Fruit fly (Drosophila melanogaster) whole organism, prepupa: Measurements from ENCODE around the gene CG11593.
A peak's percentile ranks its signal among the peaks of the same experiment; 100 is the strongest.

Source experiments
- Blimp-1 ChIP-seq: fragments of 200-800 bp; sonication (Bioruptor generic); optimal IDR thresholded peaks from 3 replicates; lab custom pipeline; 2017; ENCODE audit warnings: missing biosample characterization, missing genetic modification characterization, mild to moderate bottlenecking, moderate library complexity, missing genetic modification reagents
- CG11294 ChIP-seq: fragments of 200-800 bp; sonication (Bioruptor generic); IDR thresholded peaks from 2 replicates; pipeline ENCODE4 v1.3.6; 2022; ENCODE audit warnings: missing biosample characterization, missing genetic modification characterization
- CG11762 ChIP-seq: fragments of 200-800 bp; sonication (Bioruptor generic); optimal IDR thresholded peaks from 3 replicates; lab custom pipeline; 2016; ENCODE audit warnings: missing biosample characterization, missing genetic modification characterization; ENCODE audit not compliant: insufficient read depth
- CG11902 ChIP-seq: fragments of 200-800 bp; sonication (Bioruptor generic); optimal IDR thresholded peaks from 3 replicates; lab custom pipeline; 2016; ENCODE audit warnings: missing biosample characterization, missing genetic modification characterization
- CG15336 ChIP-seq: fragments of 200-800 bp; sonication (Bioruptor generic); IDR thresholded peaks from 2 replicates; pipeline ENCODE4 v1.3.6; 2022; ENCODE audit warnings: missing biosample characterization, missing genetic modification characterization
- CG1621 ChIP-seq: fragments of 200-800 bp; sonication (Bioruptor generic); optimal IDR thresholded peaks from 3 replicates; lab custom pipeline; 2018; ENCODE audit warnings: missing biosample characterization, mild to moderate bottlenecking, missing genetic modification characterization
- CG16779 ChIP-seq: fragments of 200-800 bp; sonication (Bioruptor generic); optimal IDR thresholded peaks from 3 replicates; lab custom pipeline; 2017; ENCODE audit warnings: missing biosample characterization, mild to moderate bottlenecking, missing genetic modification characterization
- CG32006 ChIP-seq: fragments of 200-800 bp; sonication (Bioruptor generic); optimal IDR thresholded peaks from 3 replicates; lab custom pipeline; 2017; ENCODE audit warnings: missing biosample characterization, mild to moderate bottlenecking, missing genetic modification characterization
- CG34406 ChIP-seq: fragments of 200-800 bp; sonication (Bioruptor generic); optimal IDR thresholded peaks from 3 replicates; lab custom pipeline; 2016; ENCODE audit warnings: missing biosample characterization, missing genetic modification characterization
- CG3919 ChIP-seq: fragments of 200-800 bp; sonication (Bioruptor generic); optimal IDR thresholded peaks from 3 replicates; lab custom pipeline; 2016; ENCODE audit warnings: missing biosample characterization, missing genetic modification characterization
- CG6792 ChIP-seq: fragments of 200-800 bp; sonication (Bioruptor generic); optimal IDR thresholded peaks from 3 replicates; lab custom pipeline; 2016; ENCODE audit warnings: missing biosample characterization, missing genetic modification characterization
- CG8319 ChIP-seq: fragments of 200-800 bp; sonication (Bioruptor generic); optimal IDR thresholded peaks from 3 replicates; lab custom pipeline; 2016; ENCODE audit warnings: missing biosample characterization, missing genetic modification characterization
- CG8632 ChIP-seq: fragments of 200-800 bp; sonication (Bioruptor generic); optimal IDR thresholded peaks from 3 replicates; lab custom pipeline; 2016; ENCODE audit warnings: missing biosample characterization, missing genetic modification characterization
- CG9139 ChIP-seq: fragments of 200-800 bp; sonication (Bioruptor generic); optimal IDR thresholded peaks from 3 replicates; lab custom pipeline; 2017; ENCODE audit warnings: missing biosample characterization, mild to moderate bottlenecking, missing genetic modification characterization
- Eip75B ChIP-seq: fragments of 200-800 bp; sonication (Bioruptor generic); optimal IDR thresholded peaks from 3 replicates; lab custom pipeline; 2016; ENCODE audit warnings: missing biosample characterization, missing genetic modification characterization
- Eip78C ChIP-seq: fragments of 200-800 bp; sonication (Bioruptor generic); peaks from one replicate; lab custom pipeline; 2016; ENCODE audit warnings: missing biosample characterization, missing genetic modification characterization
- Eip93F ChIP-seq: fragments of 200-800 bp; sonication (Bioruptor generic); optimal IDR thresholded peaks from 2 replicates; lab custom pipeline; 2016; ENCODE audit warnings: missing biosample characterization, mild to moderate bottlenecking, missing genetic modification characterization
- Ets21C ChIP-seq: fragments of 200-800 bp; sonication (Bioruptor generic); optimal IDR thresholded peaks from 3 replicates; lab custom pipeline; 2016; ENCODE audit warnings: missing biosample characterization, missing genetic modification characterization
- Gug ChIP-seq: fragments of 200-800 bp; sonication (Bioruptor generic); IDR thresholded peaks from 2 replicates; pipeline ENCODE4 v1.3.6; 2022; ENCODE audit warnings: missing biosample characterization, missing genetic modification characterization
- Hr4 ChIP-seq: fragments of 200-800 bp; sonication (Bioruptor generic); optimal IDR thresholded peaks from 3 replicates; lab custom pipeline; 2016; ENCODE audit warnings: missing biosample characterization, missing genetic modification characterization
- Lpt ChIP-seq: fragments of 200-800 bp; sonication (Bioruptor generic); optimal IDR thresholded peaks from 3 replicates; lab custom pipeline; 2016; ENCODE audit warnings: missing biosample characterization, missing genetic modification characterization
- OdsH ChIP-seq: fragments of 200-800 bp; sonication (Bioruptor generic); optimal IDR thresholded peaks from 3 replicates; lab custom pipeline; 2016; ENCODE audit warnings: missing biosample characterization, missing genetic modification characterization
- Smox ChIP-seq: fragments of 200-800 bp; sonication (Bioruptor generic); optimal IDR thresholded peaks from 3 replicates; lab custom pipeline; 2016; ENCODE audit warnings: missing biosample characterization, missing genetic modification characterization
- Sox102F ChIP-seq: fragments of 200-800 bp; sonication (Bioruptor generic); optimal IDR thresholded peaks from 2 replicates; lab custom pipeline; 2016; ENCODE audit warnings: missing biosample characterization, mild to moderate bottlenecking, missing genetic modification characterization
- Sox14 ChIP-seq: fragments of 200-800 bp; sonication (Bioruptor generic); optimal IDR thresholded peaks from 3 replicates; lab custom pipeline; 2016; ENCODE audit warnings: missing biosample characterization, missing genetic modification characterization
- Sox15 ChIP-seq: fragments of 200-800 bp; sonication (Bioruptor generic); optimal IDR thresholded peaks from 3 replicates; lab custom pipeline; 2016; ENCODE audit warnings: missing biosample characterization, missing genetic modification characterization
- acj6 ChIP-seq: fragments of 200-800 bp; sonication (Bioruptor generic); optimal IDR thresholded peaks from 3 replicates; lab custom pipeline; 2016; ENCODE audit warnings: missing biosample characterization, missing genetic modification characterization
- dac ChIP-seq: fragments of 200-800 bp; sonication (Bioruptor generic); optimal IDR thresholded peaks from 2 replicates; lab custom pipeline; 2017; ENCODE audit warnings: missing biosample characterization, mild to moderate bottlenecking, missing genetic modification characterization
- dsx ChIP-seq: fragments of 200-800 bp; optimal IDR thresholded peaks from 3 replicates; lab custom pipeline; 2019; ENCODE audit warnings: missing biosample characterization, mild to moderate bottlenecking, missing genetic modification characterization, moderate library complexity; ENCODE audit not compliant: poor library complexity, severe bottlenecking
- eg ChIP-seq: fragments of 200-800 bp; sonication (Bioruptor generic); IDR thresholded peaks from 3 replicates; pipeline ENCODE4 v1.3.6; 2022; ENCODE audit warnings: missing biosample characterization, missing genetic modification characterization
- esn ChIP-seq: fragments of 200-800 bp; sonication (Bioruptor generic); optimal IDR thresholded peaks from 2 replicates; lab custom pipeline; 2016; ENCODE audit warnings: missing biosample characterization, mild to moderate bottlenecking, missing genetic modification characterization, moderate library complexity
- fd59A ChIP-seq: fragments of 200-800 bp; sonication (Bioruptor generic); optimal IDR thresholded peaks from 2 replicates; lab custom pipeline; 2017; ENCODE audit warnings: missing biosample characterization, mild to moderate bottlenecking, missing genetic modification characterization, missing genetic modification reagents
- fd85E ChIP-seq: fragments of 200-800 bp; sonication (Bioruptor generic); optimal IDR thresholded peaks from 3 replicates; lab custom pipeline; 2016; ENCODE audit warnings: missing biosample characterization, missing genetic modification characterization
- fkh ChIP-seq: fragments of 200-800 bp; sonication (Bioruptor generic); optimal IDR thresholded peaks from 3 replicates; lab custom pipeline; 2017; ENCODE audit warnings: missing biosample characterization, mild to moderate bottlenecking, missing genetic modification characterization, moderate library complexity
- lz ChIP-seq: fragments of 200-800 bp; sonication (Bioruptor generic); optimal IDR thresholded peaks from 3 replicates; lab custom pipeline; 2016; ENCODE audit warnings: missing biosample characterization, missing genetic modification characterization
- pdm3 ChIP-seq: fragments of 200-800 bp; sonication (Bioruptor generic); optimal IDR thresholded peaks from 3 replicates; lab custom pipeline; 2016; ENCODE audit warnings: missing biosample characterization, missing genetic modification characterization
- salr ChIP-seq, 2 experiments: fragments of 200-800 bp; sonication (Bioruptor generic); optimal IDR thresholded peaks; 3 replicates each; lab custom pipeline; 2016 to 2018; ENCODE audit warnings: missing biosample characterization in 2 of 2, missing genetic modification characterization in 2 of 2, mild to moderate bottlenecking in 1 of 2
- spab ChIP-seq: fragments of 200-800 bp; sonication (Bioruptor generic); optimal IDR thresholded peaks from 2 replicates; lab custom pipeline; 2017; ENCODE audit warnings: missing biosample characterization, mild to moderate bottlenecking, missing genetic modification characterization, missing genetic modification reagents
- svp ChIP-seq: fragments of 200-800 bp; sonication (Bioruptor generic); peaks from one replicate; lab custom pipeline; 2016; ENCODE audit warnings: missing biosample characterization, missing genetic modification characterization
- topi ChIP-seq: fragments of 200-800 bp; sonication (Bioruptor generic); optimal IDR thresholded peaks from 3 replicates; lab custom pipeline; 2016; ENCODE audit warnings: missing biosample characterization, missing genetic modification characterization

CG11593 gene

dm6 chr3L:4081243-4081642 is 41.0 kb upstream of the CG11593 start:
- TF ChIP-seq Lpt (GFP tag; lab: Kevin White, UChicago) (no peak), pdm3 (no peak), acj6 (GFP tag; lab: Kevin White, UChicago) (no peak), lz (GFP tag; lab: Kevin White, UChicago) (no peak), CG15336 (GFP tag; lab: Robert Waterston, UW) (no peak), fd85E (GFP tag; lab: Kevin White, UChicago) (no peak), Hr4 (GFP tag; lab: Kevin White, UChicago) (no peak), salr (GFP tag; optimal IDR thresholded peaks at IDR 0.05; lab: Kevin White, UChicago) (no peak), CG1621 (no peak), CG11762 (GFP tag; lab: Kevin White, UChicago) (no peak), fd59A (no peak), fkh (GFP tag; lab: Kevin White, UChicago) (no peak), dsx (no peak), Sox14 (GFP tag; lab: Kevin White, UChicago) (no peak), CG8632 (GFP tag; lab: Kevin White, UChicago) (no peak), Blimp-1 (GFP tag; lab: Kevin White, UChicago) (no peak), Eip93F (no peak), Gug (GFP tag; lab: Robert Waterston, UW) (no peak), CG6792 (GFP tag; lab: Kevin White, UChicago) (no peak), Eip75B (GFP tag; lab: Kevin White, UChicago) (no peak)

- TF ChIP-seq OdsH (no peak), Eip75B (GFP tag; lab: Kevin White, UChicago) (no peak), CG8319 (GFP tag; lab: Kevin White, UChicago) (no peak), dac (GFP tag; lab: Kevin White, UChicago) (no peak), Blimp-1 (GFP tag; lab: Kevin White, UChicago) (no peak), CG32006 (GFP tag; lab: Kevin White, UChicago) (no peak), CG8632 (GFP tag; lab: Kevin White, UChicago) (no peak), CG9139 (GFP tag; lab: Kevin White, UChicago) (no peak), CG11294 (GFP tag; lab: Robert Waterston, UW) (no peak), spab (GFP tag; lab: Kevin White, UChicago) (no peak), CG11902 (GFP tag; lab: Kevin White, UChicago) (no peak), Eip93F (no peak)
Observed at dm6 chr3L:4080278-4080677, 40.0 kb upstream of the CG11593 start.

DNA sequence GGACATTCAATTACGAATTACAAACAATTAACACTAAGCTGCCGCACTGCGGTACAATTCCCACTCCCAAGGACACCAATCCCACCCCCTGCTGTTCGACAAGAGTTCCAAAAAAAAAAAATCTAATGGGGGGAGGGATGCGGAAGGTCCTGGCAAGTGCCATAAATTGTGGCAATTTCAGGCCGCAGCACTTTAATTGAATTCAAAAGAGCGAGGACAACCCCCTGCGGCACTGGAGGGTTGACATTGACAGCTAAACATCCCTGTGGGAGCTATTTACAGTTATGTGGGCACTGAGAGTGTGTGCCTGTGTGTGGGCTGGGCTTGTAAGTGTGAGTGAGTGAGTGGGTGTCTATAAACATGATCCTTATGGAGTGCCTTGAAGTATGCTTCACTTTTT is 36.6 kb upstream of the CG11593 start:
- TF ChIP-seq Ets21C (GFP tag; lab: Kevin White, UChicago) (no peak), salr (GFP tag; optimal IDR thresholded peaks at IDR 0.05; lab: Kevin White, UChicago) (no peak)

DNA sequence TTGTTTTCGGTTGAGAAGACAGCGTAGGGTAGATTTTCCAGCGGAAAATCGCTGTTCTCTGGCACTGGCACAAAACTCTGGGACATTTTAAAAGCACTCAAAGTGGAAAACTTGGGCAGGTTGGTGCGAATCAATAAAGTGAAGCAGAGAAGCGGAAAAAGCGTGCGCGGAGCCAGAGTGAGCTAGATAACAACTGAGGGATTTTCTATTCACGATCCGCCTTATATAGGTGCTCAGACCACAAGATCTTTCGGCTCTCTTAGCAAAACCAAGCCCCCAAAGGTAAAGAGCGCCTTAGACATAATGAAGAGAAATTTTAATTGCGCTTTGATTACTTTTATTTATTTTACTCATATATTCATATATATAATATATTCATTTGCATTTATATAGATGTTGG is 33.5 kb upstream of the CG11593 start, which contains the start of gene Faa:
Faa (minus strand) TSS at position 200 of the 400 bp plus-strand sequence.
- TF ChIP-seq Ets21C (GFP tag; lab: Kevin White, UChicago) (no peak), CG16779 (tag; lab: Kevin White, UChicago) (no peak), fkh (GFP tag; lab: Kevin White, UChicago) (no peak), CG11762 (GFP tag; lab: Kevin White, UChicago) (no peak), CG8632 (GFP tag; lab: Kevin White, UChicago) (no peak), Lpt (GFP tag; lab: Kevin White, UChicago) (no peak), CG11294 (GFP tag; lab: Robert Waterston, UW) (no peak), Sox15 (GFP tag; lab: Kevin White, UChicago) (no peak), Smox (GFP tag; lab: Kevin White, UChicago) (no peak), Eip78C (GFP tag; lab: Kevin White, UChicago) (no peak), svp (GFP tag; lab: Kevin White, UChicago) (peak; percentile 42), spab (GFP tag; lab: Kevin White, UChicago) (no peak), CG15336 (GFP tag; lab: Robert Waterston, UW) (0 out of 2 replicates have a peak, but pooled peaks have one; percentile 11), Eip75B (GFP tag; lab: Kevin White, UChicago) (no peak), eg (GFP tag; lab: Robert Waterston, UW) (peak; percentile 22; the same call in 1 of the 3 replicates), esn (GFP tag; lab: Kevin White, UChicago) (no peak), fd59A (no peak), CG34406 (GFP tag; lab: Kevin White, UChicago) (no peak), Sox102F (GFP tag; lab: Kevin White, UChicago) (no peak), fd85E (GFP tag; lab: Kevin White, UChicago) (no peak), pdm3 (no peak), acj6 (GFP tag; lab: Kevin White, UChicago) (no peak), topi (no peak), CG3919 (GFP tag; lab: Kevin White, UChicago) (no peak)
